Worm (Caenorhabditis elegans) whole organism, L1 larva: ENCODE data around the gene srx-121.

Experiments
- C04F5.9 ChIP-seq: sonication (generic microtip); optimal IDR thresholded peaks from 2 replicates; lab custom pipeline; 2016; ENCODE audit warnings: missing genetic modification characterization, missing compliant biosample characterization
- C34B4.2 ChIP-seq: sonication (generic microtip); optimal IDR thresholded peaks from 2 replicates; lab custom pipeline; 2017; ENCODE audit warnings: mild to moderate bottlenecking, missing genetic modification characterization, missing compliant biosample characterization
- F16B12.6 ChIP-seq: fragments of 150-350 bp; optimal IDR thresholded peaks from 2 replicates; lab custom pipeline; 2014; ENCODE audit warnings: missing biosample characterization, missing genetic modification characterization
- alr-1 ChIP-seq: fragments of 200-800 bp; sonication (Bioruptor generic); optimal IDR thresholded peaks from 2 replicates; lab custom pipeline; 2018; ENCODE audit warnings: borderline replicate concordance, mild to moderate bottlenecking, missing genetic modification characterization, missing compliant biosample characterization
- blmp-1 ChIP-seq: fragments of 150-350 bp; optimal IDR thresholded peaks from 2 replicates; lab custom pipeline; 2014; ENCODE audit warnings: missing biosample characterization, missing genetic modification characterization
- ceh-88 ChIP-seq: fragments of 200-800 bp; sonication (Bioruptor generic); IDR thresholded peaks from 2 replicates; pipeline ENCODE4 v1.3.6; 2022; ENCODE audit warnings: missing genetic modification characterization, missing compliant biosample characterization
- ceh-90 ChIP-seq: sonication (generic microtip); optimal IDR thresholded peaks from 2 replicates; lab custom pipeline; 2016; ENCODE audit warnings: missing genetic modification characterization, missing compliant biosample characterization
- dsc-1 ChIP-seq: sonication (generic microtip); optimal IDR thresholded peaks from 2 replicates; lab custom pipeline; 2016; ENCODE audit warnings: mild to moderate bottlenecking, missing genetic modification characterization, missing compliant biosample characterization
- efl-1 ChIP-seq, 4 experiments: fragments of 150-350 bp; optimal IDR thresholded peaks in 3 of 4; peaks in 1 of 4; 1 replicate in 1 of 4; 2 replicates in 3 of 4; lab custom pipeline; 2014; ENCODE audit warnings: missing biosample characterization in 2 of 4, missing genetic modification characterization in 2 of 4, missing genetic modification reagents in 2 of 4
- elt-2 ChIP-seq: sonication (generic microtip); optimal IDR thresholded peaks from 2 replicates; lab custom pipeline; 2016; ENCODE audit warnings: missing genetic modification characterization, mild to moderate bottlenecking, inconsistent platforms, missing compliant biosample characterization, missing genetic modification reagents
- ets-5 ChIP-seq: fragments of 200-800 bp; sonication (Bioruptor generic); IDR thresholded peaks from 2 replicates; pipeline ENCODE4 v1.3.6; 2022; ENCODE audit warnings: missing genetic modification characterization, missing compliant biosample characterization
- fkh-10 ChIP-seq: sonication (generic microtip); optimal IDR thresholded peaks from 2 replicates; lab custom pipeline; 2017; ENCODE audit warnings: missing biosample characterization, missing genetic modification reagents, missing genetic modification characterization
- fkh-4 ChIP-seq: sonication (generic microtip); optimal IDR thresholded peaks from 2 replicates; lab custom pipeline; 2016; ENCODE audit warnings: missing compliant biosample characterization, missing genetic modification characterization, borderline replicate concordance
- grh-1 ChIP-seq: fragments of 200-800 bp; sonication (Bioruptor generic); IDR thresholded peaks from 2 replicates; pipeline ENCODE4 v1.3.6; 2022; ENCODE audit warnings: missing genetic modification reagents, missing genetic modification characterization, missing compliant biosample characterization
- hlh-17 ChIP-seq: fragments of 200-800 bp; sonication (Bioruptor generic); optimal IDR thresholded peaks from 2 replicates; lab custom pipeline; 2018; ENCODE audit warnings: missing genetic modification characterization, mild to moderate bottlenecking, missing compliant biosample characterization, moderate library complexity, borderline replicate concordance
- hlh-4 ChIP-seq: sonication (generic microtip); optimal IDR thresholded peaks from 2 replicates; lab custom pipeline; 2016; ENCODE audit warnings: mild to moderate bottlenecking, missing genetic modification characterization, missing compliant biosample characterization
- jun-1 ChIP-seq: fragments of 150-350 bp; optimal IDR thresholded peaks from 2 replicates; lab custom pipeline; 2014; ENCODE audit warnings: missing biosample characterization, missing genetic modification reagents, missing genetic modification characterization
- lin-14 ChIP-seq: fragments of 200-800 bp; sonication (Bioruptor generic); optimal IDR thresholded peaks from 2 replicates; lab custom pipeline; 2018; ENCODE audit warnings: mild to moderate bottlenecking, missing genetic modification characterization, moderate library complexity, missing compliant biosample characterization
- lin-35 ChIP-seq, 2 experiments: fragments of 150-350 bp; optimal IDR thresholded peaks; 2 replicates each; lab custom pipeline; 2014; ENCODE audit warnings: missing biosample characterization in 2 of 2, missing genetic modification characterization in 2 of 2, missing genetic modification reagents in 2 of 2
- mep-1 ChIP-seq: fragments of 150-350 bp; optimal IDR thresholded peaks from 2 replicates; lab custom pipeline; 2014; ENCODE audit warnings: missing biosample characterization, missing genetic modification characterization
- nhr-12 ChIP-seq: sonication (generic microtip); optimal IDR thresholded peaks from 2 replicates; lab custom pipeline; 2017; ENCODE audit warnings: missing biosample characterization, missing genetic modification characterization
- nhr-19 ChIP-seq: fragments of 200-800 bp; sonication (Bioruptor generic); conservative IDR thresholded peaks from 2 replicates; pipeline ENCODE4 v1.3.6; 2022; ENCODE audit warnings: missing genetic modification characterization, missing compliant biosample characterization
- nhr-20 ChIP-seq: sonication (generic microtip); optimal IDR thresholded peaks from 2 replicates; lab custom pipeline; 2016; ENCODE audit warnings: mild to moderate bottlenecking, missing genetic modification characterization, missing compliant biosample characterization
- nhr-237 ChIP-seq: fragments of 150-350 bp; optimal IDR thresholded peaks from 2 replicates; lab custom pipeline; 2014; ENCODE audit warnings: missing biosample characterization, missing genetic modification characterization
- nhr-28 ChIP-seq: fragments of 150-350 bp; optimal IDR thresholded peaks from 2 replicates; lab custom pipeline; 2014; ENCODE audit warnings: missing biosample characterization, missing genetic modification characterization
- nhr-71 ChIP-seq: sonication (generic microtip); optimal IDR thresholded peaks from 2 replicates; lab custom pipeline; 2016; ENCODE audit warnings: mild to moderate bottlenecking, missing genetic modification characterization, moderate library complexity, missing compliant biosample characterization
- nhr-85 ChIP-seq: sonication (generic microtip); peaks from one replicate; lab custom pipeline; 2016; ENCODE audit warnings: missing genetic modification characterization, inconsistent platforms, missing compliant biosample characterization
- pag-3 ChIP-seq: sonication (generic microtip); optimal IDR thresholded peaks from 2 replicates; lab custom pipeline; 2017; ENCODE audit warnings: missing genetic modification characterization, mild to moderate bottlenecking, missing compliant biosample characterization, antibody characterized with exemption, borderline replicate concordance; ENCODE audit not compliant: insufficient read depth
- rnt-1 ChIP-seq: sonication (generic microtip); optimal IDR thresholded peaks from 2 replicates; lab custom pipeline; 2016; ENCODE audit warnings: mild to moderate bottlenecking, missing genetic modification characterization, moderate library complexity, missing compliant biosample characterization
- sox-4 ChIP-seq: sonication (generic microtip); optimal IDR thresholded peaks from 2 replicates; lab custom pipeline; 2016; ENCODE audit warnings: missing genetic modification characterization, missing compliant biosample characterization
- unc-30 ChIP-seq: sonication (generic microtip); optimal IDR thresholded peaks from 2 replicates; lab custom pipeline; 2017; ENCODE audit warnings: missing biosample characterization, missing genetic modification characterization
- unc-86 ChIP-seq: sonication (generic microtip); optimal IDR thresholded peaks from 2 replicates; lab custom pipeline; 2016; ENCODE audit warnings: missing genetic modification characterization, missing compliant biosample characterization
- ztf-4 ChIP-seq: fragments of 150-350 bp; optimal IDR thresholded peaks from 2 replicates; lab custom pipeline; 2014; ENCODE audit warnings: missing biosample characterization, missing genetic modification characterization

The srx-121 gene

ce11 chrV:3357106-3357505, 15.5 kb downstream of the srx-121 start, which contains the start of gene scrm-3:
Gene scrm-3, minus strand, starts transcription at chrV:3357206.
- TF ChIP-seq nhr-28 = no peak
- TF ChIP-seq mep-1 = no peak
- TF ChIP-seq nhr-85 = no peak
- TF ChIP-seq C34B4.2 = no peak
- TF ChIP-seq unc-30 (tag; lab: Kevin White, UChicago) = no peak
- TF ChIP-seq blmp-1 = no peak
- TF ChIP-seq grh-1 (GFP tag; lab: Robert Waterston, UW) = no peak
- no peak for TF ChIP-seq sox-4 (tag; lab: Kevin White, UChicago)
- no peak for TF ChIP-seq lin-35 (GFP tag; optimal IDR thresholded peaks at IDR 0.05; lab: Kevin White, UChicago)

DNA sequence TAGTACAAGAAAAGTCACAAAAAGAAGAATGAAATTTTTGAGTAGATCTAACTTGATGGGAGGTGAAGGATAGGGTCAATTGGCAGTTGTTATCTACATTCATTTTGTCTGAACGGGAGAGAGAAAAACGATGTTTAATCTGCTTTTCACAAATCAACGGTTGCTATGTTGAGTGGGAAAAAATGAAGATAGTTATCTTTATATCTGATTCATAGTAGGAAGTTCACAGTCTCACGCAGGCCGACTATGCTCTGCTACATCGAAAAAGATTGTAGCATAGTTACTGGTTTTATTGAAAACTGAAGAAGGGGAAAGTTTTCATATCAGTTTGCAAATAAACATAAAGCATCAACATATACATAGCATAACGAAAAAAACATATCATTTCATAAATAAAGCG, 17.0 kb downstream of the srx-121 start:
- TF ChIP-seq nhr-12 (tag; lab: Kevin White, UChicago) = no peak
- no peak for TF ChIP-seq hlh-4 (tag; lab: Kevin White, UChicago)
- no peak for TF ChIP-seq nhr-20 (tag; lab: Kevin White, UChicago)
- no peak for TF ChIP-seq rnt-1 (tag; lab: Kevin White, UChicago)
- TF ChIP-seq fkh-4 (tag; lab: Kevin White, UChicago) = no peak
- no peak for TF ChIP-seq ceh-90 (tag; lab: Kevin White, UChicago)
- no peak for TF ChIP-seq ceh-88 (GFP tag; lab: Robert Waterston, UW)
- TF ChIP-seq fkh-10 (GFP tag; lab: Kevin White, UChicago) = no peak
- TF ChIP-seq nhr-85 = peak; percentile 67
- TF ChIP-seq sox-4 (tag; lab: Kevin White, UChicago) = no peak
- TF ChIP-seq lin-14 (GFP tag; lab: Kevin White, UChicago) = peak; percentile 13
- no peak for TF ChIP-seq elt-2 (tag; lab: Kevin White, UChicago)

DNA sequence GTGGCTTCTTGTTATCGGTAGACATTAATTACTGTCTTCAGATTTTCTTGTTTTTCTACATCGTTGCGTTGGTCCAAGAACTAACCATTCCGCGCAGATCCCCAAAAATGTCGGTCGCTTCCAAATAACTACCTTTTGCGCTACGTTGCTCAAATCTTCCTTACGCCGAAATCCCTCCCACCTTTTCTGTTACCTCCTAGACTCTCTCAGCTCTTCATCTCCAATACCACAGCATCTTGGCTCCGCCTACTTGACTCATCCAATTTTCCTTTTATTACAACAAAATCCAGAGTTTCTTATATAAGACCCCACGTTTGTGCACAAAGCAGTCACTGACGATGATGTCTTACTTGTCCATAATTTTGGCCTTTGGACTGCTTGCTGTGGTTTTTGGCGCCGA, 19.6 kb downstream of the srx-121 start, which contains the start of gene C17B7.12:
Gene C17B7.12, plus strand, starts transcription at position 301 of the 400 bp plus-strand sequence.
- TF ChIP-seq ztf-4 (tag; lab: Kevin White, UChicago) (no peak), F16B12.6 (tag; lab: Kevin White, UChicago) (no peak), nhr-85 (no peak), jun-1 (tag; lab: Kevin White, UChicago) (no peak), pag-3 (tag; lab: Kevin White, UChicago) (no peak), unc-30 (tag; lab: Kevin White, UChicago) (no peak), hlh-17 (no peak), nhr-237 (tag; lab: Kevin White, UChicago) (no peak), dsc-1 (no peak), alr-1 (tag; lab: Kevin White, UChicago) (no peak)

ce11 chrV:3351266-3351665, 21.3 kb downstream of the srx-121 start, which contains the start of gene str-63:
Gene str-63, plus strand, starts transcription at chrV:3351566.
- TF ChIP-seq C04F5.9 (tag; lab: Kevin White, UChicago) (no peak), jun-1 (tag; lab: Kevin White, UChicago) (no peak), efl-1 (optimal IDR thresholded peaks at IDR 0.05; lab: Kevin White, UChicago) (no peak), efl-1 (GFP tag; optimal IDR thresholded peaks at IDR 0.05 in 1 of 2; lab: Kevin White, UChicago) (no peak), unc-86 (no peak)

DNA sequence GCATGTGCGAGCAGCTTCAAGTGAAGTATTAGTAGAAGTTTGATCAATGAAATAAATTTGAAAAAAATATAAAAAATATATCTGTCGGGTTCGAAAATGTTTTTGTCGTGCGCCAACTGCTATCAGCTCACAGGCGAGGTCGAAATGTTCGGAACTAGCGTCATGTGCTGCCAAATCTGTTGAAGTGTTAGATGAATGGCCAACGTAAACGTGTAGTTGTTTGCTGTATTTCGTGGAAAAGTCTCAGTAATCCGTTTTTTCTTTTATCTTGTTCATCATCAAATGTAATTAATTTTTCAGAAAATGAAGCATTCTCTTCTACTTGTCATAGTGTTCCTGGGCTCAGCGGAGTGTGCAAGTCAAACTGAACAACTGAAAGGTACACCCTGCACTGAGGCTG, 22.7 kb downstream of the srx-121 start, which contains the start of gene C17B7.15:
Gene C17B7.15, plus strand, starts transcription at position 301 of the 400 bp plus-strand sequence.
- TF ChIP-seq nhr-71 (tag; lab: Kevin White, UChicago) (no peak), lin-14 (GFP tag; lab: Kevin White, UChicago) (peak; percentile 12), mep-1 (no peak)

DNA sequence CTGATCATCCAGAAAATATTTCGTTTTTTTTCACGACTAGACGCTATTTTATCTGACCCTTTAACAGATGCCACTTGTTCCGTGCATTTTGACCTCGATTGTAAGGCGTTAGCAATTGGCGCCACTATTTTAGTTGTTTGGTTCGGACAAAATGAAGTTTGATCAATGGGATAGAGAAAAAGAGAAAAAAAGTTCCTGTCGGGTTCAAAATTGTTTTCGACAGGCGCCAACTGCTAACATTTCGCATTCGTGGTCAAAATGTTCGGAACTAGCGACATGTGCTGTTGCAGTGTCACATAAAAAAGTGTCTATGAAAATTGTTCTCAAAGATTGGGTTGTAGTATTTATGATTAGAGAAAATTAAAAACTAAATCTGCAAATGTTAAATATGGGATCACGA, 25.1 kb downstream of the srx-121 start:
- TF ChIP-seq nhr-20 (tag; lab: Kevin White, UChicago) (peak; percentile 12), nhr-19 (GFP tag; lab: Robert Waterston, UW) (peak; percentile 22; the same call in 1 of the 2 replicates), ets-5 (GFP tag; lab: Robert Waterston, UW) (no peak), alr-1 (tag; lab: Kevin White, UChicago) (no peak), rnt-1 (tag; lab: Kevin White, UChicago) (peak; percentile 57), nhr-71 (tag; lab: Kevin White, UChicago) (peak; percentile 43), nhr-12 (tag; lab: Kevin White, UChicago) (no peak), lin-14 (GFP tag; lab: Kevin White, UChicago) (peak; percentile 49)
